Worm (Caenorhabditis elegans) whole organism, young adult: ENCODE data around the gene flp-10.

ENCODE experiments used
- F23B12.7 ChIP-seq: sonication (generic microtip); optimal IDR thresholded peaks from 2 replicates; lab custom pipeline; 2017; ENCODE audit warnings: missing genetic modification characterization, mild to moderate bottlenecking, missing compliant biosample characterization, antibody characterized with exemption, moderate library complexity; ENCODE audit not compliant: insufficient read depth
- T26A5.8 ChIP-seq: sonication (generic microtip); optimal IDR thresholded peaks from 2 replicates; lab custom pipeline; 2016; ENCODE audit warnings: missing genetic modification characterization, missing compliant biosample characterization
- Y67H2A.10 ChIP-seq: fragments of 200-800 bp; sonication (Bioruptor generic); conservative IDR thresholded peaks from 2 replicates; pipeline ENCODE4 v1.3.6; 2022; ENCODE audit warnings: missing genetic modification reagents, missing genetic modification characterization, missing compliant biosample characterization
- akir-1 ChIP-seq: fragments of 200-800 bp; sonication (Bioruptor generic); optimal IDR thresholded peaks from 2 replicates; lab custom pipeline; 2018; ENCODE audit warnings: mild to moderate bottlenecking, missing genetic modification characterization, moderate library complexity, missing compliant biosample characterization
- attf-3 ChIP-seq: fragments of 200-800 bp; sonication (Bioruptor generic); conservative IDR thresholded peaks from 2 replicates; pipeline ENCODE4 v1.3.6; 2022; ENCODE audit warnings: missing genetic modification reagents, missing genetic modification characterization, missing compliant biosample characterization
- dpl-1 ChIP-seq: fragments of 150-350 bp; optimal IDR thresholded peaks from 2 replicates; lab custom pipeline; 2014; ENCODE audit warnings: missing biosample characterization, missing genetic modification reagents, missing genetic modification characterization
- efl-1 ChIP-seq: fragments of 150-350 bp; optimal IDR thresholded peaks from 2 replicates; lab custom pipeline; 2014; ENCODE audit warnings: missing biosample characterization, missing genetic modification reagents, missing genetic modification characterization
- ekl-4 ChIP-seq: fragments of 200-800 bp; sonication (Bioruptor generic); IDR thresholded peaks from 2 replicates; pipeline ENCODE4 v1.3.6; 2022; ENCODE audit warnings: missing genetic modification reagents, missing genetic modification characterization, missing compliant biosample characterization
- hmg-1.2 ChIP-seq: fragments of 200-800 bp; sonication (Bioruptor generic); IDR thresholded peaks from 2 replicates; pipeline ENCODE4 v1.3.6; 2022; ENCODE audit warnings: missing genetic modification reagents, missing genetic modification characterization, missing compliant biosample characterization
- lsl-1 ChIP-seq: fragments of 200-800 bp; sonication (Bioruptor generic); optimal IDR thresholded peaks from 2 replicates; lab custom pipeline; 2018; ENCODE audit warnings: mild to moderate bottlenecking, missing genetic modification characterization, moderate library complexity, missing compliant biosample characterization
- lsy-27 ChIP-seq: sonication (generic microtip); optimal IDR thresholded peaks from 2 replicates; lab custom pipeline; 2017; ENCODE audit warnings: missing genetic modification characterization, mild to moderate bottlenecking, missing compliant biosample characterization, antibody characterized with exemption, missing genotype, borderline replicate concordance; ENCODE audit not compliant: insufficient read depth
- snpc-1.3 ChIP-seq: sonication (generic microtip); optimal IDR thresholded peaks from 2 replicates; lab custom pipeline; 2017; ENCODE audit warnings: missing genetic modification characterization, mild to moderate bottlenecking, missing compliant biosample characterization, antibody characterized with exemption, moderate library complexity, missing genotype, missing genetic modification reagents; ENCODE audit not compliant: insufficient read depth
- snpc-4 ChIP-seq, 5 experiments: fragments of 150-350 bp in 1 of 5; sonication (generic microtip) in 4 of 5; optimal IDR thresholded peaks; 2 replicates each; lab custom pipeline; 2014 to 2018; ENCODE audit warnings: missing genetic modification characterization in 5 of 5, missing biosample characterization in 3 of 5, antibody characterized with exemption in 2 of 5, mild to moderate bottlenecking in 2 of 5, missing compliant biosample characterization in 2 of 5, missing genotype in 2 of 5, moderate library complexity in 2 of 5, missing genetic modification reagents in 1 of 5

DNA sequence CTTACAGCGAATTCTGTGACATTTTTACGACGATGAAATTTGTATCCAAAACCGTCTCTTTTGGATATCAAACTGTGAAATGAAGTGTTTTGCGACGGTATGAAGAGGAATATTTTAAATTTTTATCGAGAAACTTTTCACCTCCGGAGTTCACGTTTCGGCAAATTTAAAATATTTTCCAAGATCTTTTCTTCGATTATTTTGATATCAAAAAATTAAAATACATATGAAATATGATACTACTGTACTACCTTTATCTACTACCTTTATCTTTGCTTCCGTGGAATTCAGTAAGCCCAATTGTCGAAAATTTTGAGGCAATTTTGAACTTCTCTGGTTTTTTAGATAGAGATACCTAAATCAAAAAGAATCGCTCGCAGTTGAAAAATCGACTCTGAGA is 9.1 kb downstream of the flp-10 start, which contains the start of gene kin-26:
- TF ChIP-seq lsy-27 (tag; lab: Kevin White, UChicago), result no peak
- no peak for TF ChIP-seq Y67H2A.10 (GFP tag; lab: Robert Waterston, UW)
- no peak for TF ChIP-seq lsl-1 (GFP tag; lab: Kevin White, UChicago)
- no peak for TF ChIP-seq dpl-1 (GFP tag; lab: Kevin White, UChicago)
- no peak for TF ChIP-seq T26A5.8
- TF ChIP-seq akir-1 (GFP tag; lab: Kevin White, UChicago), result no peak
- no peak for TF ChIP-seq F23B12.7
- no peak for TF ChIP-seq snpc-4 (GFP tag; optimal IDR thresholded peaks at IDR 0.05; lab: Kevin White, UChicago)
- no peak for TF ChIP-seq snpc-4 (tag; optimal IDR thresholded peaks at IDR 0.05; lab: Kevin White, UChicago)
- no peak for TF ChIP-seq attf-3 (GFP tag; lab: Robert Waterston, UW)
- no peak for TF ChIP-seq ekl-4 (GFP tag; lab: Robert Waterston, UW)
- no peak for TF ChIP-seq efl-1 (GFP tag; lab: Kevin White, UChicago)
- TF ChIP-seq snpc-1.3 (tag; lab: Kevin White, UChicago), result no peak
- no peak for TF ChIP-seq hmg-1.2 (GFP tag; lab: Robert Waterston, UW)
